Fruit fly (Drosophila melanogaster) whole organism, wandering third instar larva: ENCODE measurements around the gene CG5126.

Source experiments
- Abd-B ChIP-seq: fragments of >200 bp; optimal IDR thresholded peaks from 2 replicates; lab custom pipeline; 2017; ENCODE audit warnings: missing biosample characterization, missing genetic modification characterization
- Dfd ChIP-seq: fragments of >200 bp; optimal IDR thresholded peaks from 2 replicates; lab custom pipeline; 2017; ENCODE audit warnings: missing biosample characterization, missing genetic modification characterization
- Myc ChIP-seq: fragments of >200 bp; optimal IDR thresholded peaks from 2 replicates; lab custom pipeline; 2017
- dmrt93B ChIP-seq: fragments of 200-800 bp; sonication (Bioruptor generic); optimal IDR thresholded peaks from 2 replicates; lab custom pipeline; 2018; ENCODE audit warnings: missing biosample characterization, mild to moderate bottlenecking, missing genetic modification characterization
- pan ChIP-seq: fragments of >200 bp; optimal IDR thresholded peaks from 2 replicates; lab custom pipeline; 2017
- usp ChIP-seq: fragments of >200 bp; optimal IDR thresholded peaks from 2 replicates; lab custom pipeline; 2017; ENCODE audit warnings: missing biosample characterization, missing genetic modification characterization

- TF ChIP-seq usp (GFP tag; lab: Kevin White, UChicago) (no peak), Myc (lab: Kevin White, UChicago) (peak; percentile 63), Dfd (GFP tag; lab: Kevin White, UChicago) (no peak), Abd-B (GFP tag; lab: Kevin White, UChicago) (no peak), pan (no peak), dmrt93B (GFP tag; lab: Kevin White, UChicago) (peak; percentile 63)
Observed at dm6 chr2L:1169867-1170415, 13.9 kb downstream of the CG5126 start, which contains the start of the genes CG31922 and Plap.
